Fruit fly (Drosophila melanogaster) S2 (cell line): ENCODE data around the gene Lst8.
A peak's percentile ranks its signal among the peaks of the same experiment; 100 is the strongest.

Source experiments
- CG8478 ChIP-seq: fragments of >200 bp; optimal IDR thresholded peaks from 2 replicates; lab custom pipeline; 2018
- CTCF ChIP-seq, 2 experiments: fragments of >200 bp; optimal IDR thresholded peaks; 2 replicates each; lab custom pipeline; 2018

The Lst8 gene

DNA sequence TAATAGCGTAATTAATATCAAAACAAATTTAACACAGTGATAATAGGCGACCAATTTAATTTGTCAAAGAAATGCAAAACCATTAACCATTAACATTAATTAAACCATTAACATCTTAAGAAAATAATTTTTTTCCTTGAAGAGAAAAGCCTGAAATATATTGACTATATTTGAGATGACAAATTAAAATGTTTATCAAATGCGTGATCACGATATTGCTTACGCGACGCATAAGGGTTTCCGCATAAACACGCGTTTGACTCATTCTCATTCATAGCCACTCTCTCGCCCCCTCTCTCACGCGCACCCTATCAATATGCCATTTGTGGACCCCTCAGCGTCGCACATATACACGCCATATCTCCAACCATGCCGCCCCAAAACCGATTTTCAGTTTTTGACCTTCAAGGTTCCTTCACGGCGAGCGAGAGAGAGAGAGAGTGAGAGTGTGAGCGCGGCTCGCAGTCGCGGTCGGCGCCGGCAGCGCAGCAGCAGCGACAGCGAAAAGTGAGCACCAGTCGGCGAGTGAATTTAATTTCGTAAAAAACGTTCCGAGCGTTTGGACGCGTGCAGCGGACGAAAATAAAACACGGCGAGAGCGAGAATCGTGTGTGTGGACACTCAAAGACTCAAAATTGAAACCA is 20.3 kb downstream of the Lst8 start, which contains the start of gene Hex-A:
Gene Hex-A (plus strand): TSS at position 317 of the 644 bp plus-strand sequence.
- TF ChIP-seq CG8478, result no peak
- no peak for TF ChIP-seq CTCF (optimal IDR thresholded peaks at IDR 0.05; lab: Kevin White, UChicago)

DNA sequence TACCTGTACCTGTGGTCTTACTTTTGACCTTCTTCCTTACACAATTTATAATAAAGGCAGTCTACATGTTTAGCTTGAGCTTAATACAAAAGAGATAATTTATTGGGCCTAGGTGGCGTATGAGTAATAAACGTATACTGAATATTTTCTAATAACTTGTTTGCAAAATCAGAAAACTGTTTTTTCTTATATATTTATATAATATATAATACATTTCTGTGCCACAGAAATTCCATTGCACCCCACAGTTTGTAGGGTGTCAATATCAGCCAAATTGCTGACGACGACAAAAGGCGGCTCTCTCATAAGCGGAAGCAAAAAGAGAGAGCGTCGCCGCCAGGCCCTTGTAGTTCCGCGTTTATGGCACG is 20.8 kb downstream of the Lst8 start:
- no peak for TF ChIP-seq CG8478
- TF ChIP-seq CTCF (optimal IDR thresholded peaks at IDR 0.05; lab: Kevin White, UChicago), result no peak

DNA sequence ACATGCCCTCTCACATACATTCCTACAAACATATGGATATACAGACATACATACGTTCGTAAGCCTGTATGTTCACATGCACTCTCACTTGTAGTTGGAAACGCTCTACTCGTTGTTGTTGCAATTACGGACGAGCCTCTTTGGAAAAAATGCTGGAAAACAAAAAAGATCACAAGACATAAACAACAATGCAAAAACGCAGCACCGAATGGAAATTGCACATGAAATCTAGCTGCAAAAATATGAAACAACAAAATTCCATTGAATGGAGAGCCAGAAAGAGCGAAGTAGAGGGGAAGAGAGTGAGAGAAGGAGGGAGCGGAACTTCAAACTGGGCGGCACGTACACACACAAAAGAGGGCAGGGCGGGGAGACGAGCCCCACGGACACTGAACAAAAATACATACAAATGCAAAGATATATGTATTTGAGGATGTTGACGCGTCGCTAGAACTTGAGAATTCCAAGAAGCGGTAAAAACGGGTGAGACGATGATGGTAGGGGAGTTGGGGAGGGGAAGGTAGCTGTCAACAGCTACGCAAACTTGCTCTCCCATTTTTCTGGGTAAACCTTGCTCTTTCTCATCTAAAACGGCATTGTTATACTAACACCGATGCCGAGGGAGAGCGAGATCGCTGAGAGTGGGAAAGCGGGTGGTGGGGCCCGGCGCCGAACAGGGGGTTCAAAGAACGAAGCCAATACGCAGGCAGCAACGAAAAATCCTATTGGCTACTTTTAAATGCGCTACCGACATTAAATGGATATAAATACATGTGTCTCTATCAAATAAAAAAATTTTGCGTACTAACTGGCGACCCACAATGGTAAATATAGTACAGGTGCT is 21.4 kb downstream of the Lst8 start:
- no peak for TF ChIP-seq CG8478
- no peak for TF ChIP-seq CTCF (optimal IDR thresholded peaks at IDR 0.05; lab: Kevin White, UChicago)

DNA sequence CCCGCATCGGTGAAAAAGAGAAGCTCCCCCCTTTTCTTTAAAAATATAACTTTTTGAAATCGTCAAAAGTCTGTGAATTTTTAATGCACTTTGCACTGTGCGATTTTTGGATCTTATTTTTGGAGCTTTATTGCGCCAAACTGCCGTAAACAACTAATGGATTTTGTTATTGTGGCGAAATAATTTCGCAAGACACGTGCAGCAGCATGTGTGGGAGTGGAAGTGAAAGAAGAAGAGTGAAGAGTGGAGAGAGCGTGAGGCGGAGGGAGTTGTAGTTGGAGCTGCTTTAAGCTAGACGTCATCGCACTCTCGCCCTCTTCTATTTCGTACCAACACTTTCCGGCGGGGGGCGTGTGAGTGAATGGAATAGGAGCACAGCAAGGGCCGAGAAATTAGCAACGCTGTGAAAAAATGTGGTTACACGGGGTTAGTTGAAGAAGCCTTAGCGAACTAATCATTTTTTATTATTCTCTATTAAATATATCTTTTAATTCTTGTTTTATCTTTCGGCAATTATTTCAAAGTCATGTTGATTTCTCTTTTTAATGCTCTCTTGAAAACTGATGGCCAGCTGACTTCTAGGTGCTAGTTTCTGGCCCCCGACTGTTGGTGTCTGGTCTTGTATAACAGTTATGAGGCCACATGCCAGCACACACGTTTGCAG is 22.2 kb downstream of the Lst8 start:
- TF ChIP-seq CG8478 (no peak), CTCF (optimal IDR thresholded peaks at IDR 0.05; lab: Kevin White, UChicago) (no peak)

DNA sequence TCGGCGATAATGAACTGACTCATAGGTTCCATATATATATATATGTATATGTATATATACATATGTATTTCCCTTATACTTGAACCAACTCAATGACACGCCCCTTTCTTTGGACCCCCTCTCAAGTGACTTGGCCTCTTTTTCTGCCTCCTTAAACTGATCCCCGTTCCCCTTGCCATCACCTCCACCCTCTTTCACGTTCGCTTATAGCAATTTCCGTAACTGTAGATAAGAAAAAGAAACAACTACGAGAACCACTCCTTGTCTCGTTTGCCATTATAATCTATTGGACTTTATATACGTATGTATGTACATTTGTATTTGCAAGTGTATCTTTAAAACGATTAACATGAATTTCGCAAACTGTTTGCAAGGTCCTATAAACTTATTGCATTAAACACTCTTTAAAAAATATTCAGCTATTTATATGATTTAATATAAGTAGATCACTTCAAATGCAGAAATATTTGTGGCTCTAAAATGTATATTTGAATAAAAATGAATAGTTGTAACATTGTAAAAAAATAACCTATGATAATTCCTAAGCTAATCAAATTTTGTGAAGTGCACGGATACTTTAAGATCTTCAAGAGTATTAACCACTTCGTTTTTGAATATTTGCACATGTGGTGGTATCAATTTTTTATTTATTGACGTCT is 23.0 kb downstream of the Lst8 start:
- TF ChIP-seq CTCF (optimal IDR thresholded peaks at IDR 0.05; lab: Kevin White, UChicago) (no peak), CG8478 (no peak)

DNA sequence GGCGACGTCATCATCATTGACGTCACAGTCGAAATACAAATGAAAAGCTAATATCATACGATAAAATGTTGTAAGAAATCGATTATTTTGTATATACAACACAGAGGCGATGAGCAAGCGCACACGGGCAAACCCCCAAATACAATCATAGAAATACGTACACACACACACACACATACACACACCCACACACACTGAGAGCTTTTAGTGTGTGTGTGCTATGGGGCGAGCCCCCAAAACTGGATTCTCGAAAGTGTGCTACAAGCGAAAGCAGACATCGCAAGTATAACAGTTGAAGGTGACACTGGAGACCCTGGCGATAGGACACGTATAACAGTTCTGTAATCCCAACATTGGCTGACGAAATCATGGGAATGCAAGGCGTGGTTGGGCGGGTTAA is 23.9 kb downstream of the Lst8 start:
- TF ChIP-seq CG8478 (no peak), CTCF (optimal IDR thresholded peaks at IDR 0.05; lab: Kevin White, UChicago) (no peak)

DNA sequence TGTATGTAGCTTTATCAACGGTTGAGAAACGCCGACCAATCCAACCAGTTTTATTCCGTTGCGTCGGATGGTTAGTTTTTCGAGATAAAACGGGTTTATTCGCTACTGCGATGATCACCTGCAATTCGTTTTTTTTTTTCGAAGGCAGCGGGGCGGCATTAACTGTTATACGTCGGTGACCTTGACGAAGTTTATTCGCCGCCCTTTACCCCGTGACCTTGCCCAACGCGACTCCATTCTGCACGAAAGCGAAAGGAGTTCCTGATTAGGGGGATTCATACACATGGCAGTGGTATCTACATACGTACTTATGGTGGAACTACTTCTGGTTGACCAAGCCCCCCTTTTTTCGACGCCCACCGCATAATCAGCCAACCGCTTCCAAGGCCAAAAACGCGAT is 25.2 kb downstream of the Lst8 start:
- TF ChIP-seq CTCF (optimal IDR thresholded peaks at IDR 0.05; lab: Kevin White, UChicago) (no peak), CG8478 (no peak)

DNA sequence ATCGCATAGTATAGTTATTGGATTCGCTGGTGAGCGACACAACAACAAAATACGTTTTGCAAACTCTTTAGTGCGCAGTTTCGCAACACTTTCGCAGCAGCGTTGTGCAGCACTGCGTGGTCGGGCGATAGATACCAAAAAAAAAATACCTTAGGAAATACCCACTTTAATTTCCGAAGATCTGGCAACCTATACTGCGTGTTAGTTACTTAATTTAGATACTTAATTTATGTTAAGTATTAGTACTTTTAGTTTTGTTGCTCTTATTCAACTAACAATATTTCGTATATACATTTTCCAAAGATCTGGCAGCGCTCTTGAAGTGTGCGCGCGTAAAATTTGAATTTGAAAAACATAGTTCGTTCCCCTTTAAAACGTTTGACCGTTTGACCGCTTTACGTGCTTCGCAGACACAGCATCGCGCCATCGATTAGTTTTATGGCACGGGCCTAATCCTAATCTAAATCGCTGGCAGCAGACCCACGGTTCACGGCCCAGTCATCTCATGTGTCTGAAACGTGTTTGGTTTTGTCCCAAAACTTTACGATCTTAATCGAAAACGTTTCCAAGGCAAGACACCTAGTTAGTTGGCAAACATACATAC is 25.7 kb downstream of the Lst8 start, which contains the start of gene LPCAT:
Gene LPCAT (minus strand): TSS at position 70 of the 604 bp plus-strand sequence.
- no peak for TF ChIP-seq CG8478
- peak in 1 of 2 experiments; percentile 14 for TF ChIP-seq CTCF (optimal IDR thresholded peaks at IDR 0.05; lab: Kevin White, UChicago)

DNA sequence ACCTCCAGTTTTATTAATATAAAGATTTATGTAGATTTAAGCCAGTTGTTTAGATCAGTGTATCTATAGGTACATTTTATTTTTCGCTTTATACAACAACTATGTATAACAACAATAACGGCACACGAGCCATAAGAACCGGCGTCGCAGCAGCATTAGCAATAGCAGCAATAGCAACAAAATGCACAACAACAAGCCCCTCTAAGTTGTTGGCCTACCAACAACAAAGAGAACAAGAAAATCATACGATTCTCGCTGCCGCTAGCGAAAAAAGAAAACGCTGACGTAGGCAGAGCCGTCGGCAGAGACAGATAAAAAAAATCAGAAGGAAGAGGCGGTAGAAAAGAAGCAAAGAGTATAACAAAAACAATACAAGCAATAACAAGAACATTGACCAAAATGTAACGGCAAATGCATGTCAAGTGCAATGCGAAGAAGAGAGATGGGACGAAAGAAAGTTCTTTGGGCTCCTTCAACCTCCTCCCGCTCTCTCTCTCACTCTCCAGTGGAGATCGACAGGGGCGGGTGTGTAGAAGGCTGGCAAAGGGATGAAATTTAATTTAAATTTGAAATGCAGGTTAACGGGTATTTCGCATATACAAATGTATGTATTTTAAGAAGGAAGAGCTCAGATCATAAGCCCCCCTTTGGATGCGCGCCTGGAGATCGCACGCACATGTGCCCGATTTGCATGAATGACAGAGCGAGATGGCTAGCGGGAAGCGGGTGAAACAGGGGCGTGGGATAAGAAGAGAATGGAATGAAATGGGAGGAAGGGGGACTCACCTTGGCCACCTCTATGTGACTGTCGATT is 26.9 kb downstream of the Lst8 start:
- TF ChIP-seq CG8478, result no peak
- no peak for TF ChIP-seq CTCF (optimal IDR thresholded peaks at IDR 0.05; lab: Kevin White, UChicago)

DNA sequence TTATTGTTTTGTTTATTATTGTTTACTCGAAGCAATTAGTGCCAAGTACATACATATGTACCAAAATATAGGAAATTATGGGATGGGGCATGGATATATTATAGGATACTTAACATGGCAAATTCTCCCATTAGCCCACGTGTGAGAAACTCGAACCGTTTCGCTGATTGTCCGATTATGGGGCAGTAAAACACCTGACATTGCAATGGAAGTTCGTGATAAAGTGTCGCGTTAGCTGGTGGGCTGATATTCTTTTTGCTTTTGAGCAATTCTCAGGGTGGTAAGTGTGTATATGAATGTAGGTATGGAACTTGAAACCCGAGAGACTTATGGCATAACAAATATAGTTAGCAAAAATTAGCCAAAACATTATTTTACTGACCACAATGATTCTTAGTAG is 27.8 kb downstream of the Lst8 start:
- no peak for TF ChIP-seq CTCF (optimal IDR thresholded peaks at IDR 0.05; lab: Kevin White, UChicago)
- TF ChIP-seq CG8478, result no peak

DNA sequence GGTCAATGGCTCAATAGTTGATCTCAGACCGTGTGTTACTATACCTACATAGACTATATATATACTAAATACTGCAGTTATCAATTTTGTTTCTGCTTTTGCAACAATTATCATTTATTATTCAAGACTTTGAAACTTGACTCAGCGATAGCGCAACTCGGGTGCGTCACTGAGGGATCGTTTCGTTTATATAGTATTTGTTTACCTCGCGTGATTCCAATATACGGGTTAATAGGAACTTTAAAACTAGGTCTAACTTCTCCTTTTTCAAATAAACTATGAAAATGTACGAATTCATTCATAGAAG is 28.5 kb downstream of the Lst8 start:
- TF ChIP-seq CTCF (optimal IDR thresholded peaks at IDR 0.05; lab: Kevin White, UChicago) (no peak), CG8478 (no peak)

DNA sequence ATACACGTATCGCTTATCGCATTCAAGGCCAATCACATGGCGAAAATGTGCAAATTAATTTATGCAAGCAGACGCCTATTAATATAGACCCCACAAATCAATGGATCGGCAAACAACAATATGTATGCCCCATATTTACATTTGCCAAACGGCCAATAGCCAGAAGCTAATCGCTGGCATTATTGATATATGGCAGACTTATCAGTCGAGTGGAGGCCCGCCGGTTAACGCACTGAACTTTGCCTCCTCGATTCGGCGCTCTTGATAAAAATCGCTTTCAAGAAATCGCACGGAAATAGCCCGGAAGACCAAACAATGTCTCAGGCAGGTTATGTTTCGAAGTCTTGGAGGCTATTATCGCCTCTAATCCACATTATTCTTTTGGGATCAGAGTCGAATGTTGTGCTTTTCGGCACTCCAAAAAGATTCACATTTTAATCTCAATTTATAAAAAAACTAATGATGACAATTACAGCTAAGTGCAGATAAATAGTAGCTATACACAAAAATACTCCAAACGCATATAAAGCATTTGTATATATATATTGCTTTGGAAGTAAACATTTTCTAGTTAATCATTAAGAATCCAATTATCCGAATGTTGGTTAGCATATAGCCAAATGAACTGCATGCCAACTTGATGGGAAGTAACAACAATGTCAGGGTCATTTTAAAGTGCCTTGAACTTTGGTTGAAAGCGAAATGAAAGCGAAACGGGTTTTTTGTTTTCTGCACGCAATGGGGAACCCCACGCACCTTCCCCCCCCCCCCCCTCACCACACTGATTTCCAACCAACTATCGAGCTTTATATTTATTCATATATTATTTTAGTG is 29.0 kb downstream of the Lst8 start:
- no peak for TF ChIP-seq CTCF (optimal IDR thresholded peaks at IDR 0.05; lab: Kevin White, UChicago)
- TF ChIP-seq CG8478, result no peak

DNA sequence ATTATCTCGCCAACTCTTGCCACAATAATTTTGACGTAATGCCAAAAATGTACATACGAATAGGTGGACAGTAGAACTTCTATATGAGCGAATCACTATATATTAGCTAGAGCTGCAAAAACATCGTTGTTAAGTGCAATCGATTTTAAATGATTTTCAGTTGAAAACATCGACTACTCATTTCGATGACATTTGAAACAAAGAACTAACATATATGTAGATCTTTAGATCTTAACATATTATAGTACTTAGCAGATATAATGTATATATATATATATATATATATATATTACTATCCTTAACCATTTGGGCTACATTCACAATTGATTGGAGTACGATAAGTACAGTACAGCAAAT is 29.6 kb downstream of the Lst8 start, which contains the start of gene CG42395:
Gene CG42395 (minus strand): TSS at position 101 of the 357 bp plus-strand sequence.
- no peak for TF ChIP-seq CTCF (optimal IDR thresholded peaks at IDR 0.05; lab: Kevin White, UChicago)
- TF ChIP-seq CG8478, result no peak
